Worm (Caenorhabditis elegans): ENCODE measurements around the gene R13A5.7.
A peak's percentile ranks its signal among the peaks of the same experiment; 100 is the strongest.

The R13A5.7 gene

ce11 chrIII:7521163-7521562 lies 48.8 kb downstream of the R13A5.7 start, which contains the start of gene lig-4:
Gene lig-4, plus strand, starts transcription at chrIII:7521463.
- TF ChIP-seq F10E7.11 (tag; optimal IDR thresholded peaks at IDR 0.05) (no peak), mcd-1 (GFP tag; IDR thresholded peaks at IDR 0.05) (no peak), sdz-38 (tag; optimal IDR thresholded peaks at IDR 0.05) (no peak)

ce11 chrIII:7520672-7521071 lies 49.3 kb downstream of the R13A5.7 start, which contains the start of the genes cux-7 and C07H6.2:
Gene cux-7, minus strand, starts transcription at chrIII:7520845.
Gene C07H6.2, plus strand, starts transcription at chrIII:7521009.
- TF ChIP-seq ztf-26 (tag; optimal IDR thresholded peaks at IDR 0.05) (peak; percentile 67), him-1 (tag; optimal IDR thresholded peaks at IDR 0.05) (peak; percentile 66), F22D6.2 (tag; optimal IDR thresholded peaks at IDR 0.05) (peak; percentile 87), mel-28 (tag; optimal IDR thresholded peaks at IDR 0.05; ENCODE audit: borderline replicate concordance) (peak; percentile 34), Y79H2A.3 (GFP tag; conservative IDR thresholded peaks at IDR 0.05) (peak; percentile 49; the same call in 1 of the 2 replicates), lin-54 (GFP tag; optimal IDR thresholded peaks at IDR 0.05) (peak; percentile 88), nhr-90 (tag; optimal IDR thresholded peaks at IDR 0.05) (no peak), Y53G8AR.9 (GFP tag; conservative IDR thresholded peaks at IDR 0.05) (peak; percentile 80), let-526 (GFP tag; IDR thresholded peaks at IDR 0.05) (peak; percentile 95), atf-7 (tag; optimal IDR thresholded peaks at IDR 0.05) (peak; percentile 74), attf-6 (GFP tag; IDR thresholded peaks at IDR 0.05) (peak; percentile 26; the same call in 1 of the 2 replicates), ceh-27 (GFP tag; optimal IDR thresholded peaks at IDR 0.05) (peak; percentile 98), C17E4.6 (GFP tag; IDR thresholded peaks at IDR 0.05) (peak; percentile 59; the same call in 1 of the 2 replicates), tbp1 (GFP tag; optimal IDR thresholded peaks at IDR 0.05) (peak; percentile 60), nfyb-1 (GFP tag; IDR thresholded peaks at IDR 0.05) (peak; percentile 93), xnd-1 (tag; optimal IDR thresholded peaks at IDR 0.05) (peak; percentile 23), B0261.1 (tag; optimal IDR thresholded peaks at IDR 0.05) (peak; percentile 36), ceh-58 (GFP tag; IDR thresholded peaks at IDR 0.05) (no peak), bed-1 (GFP tag; IDR thresholded peaks at IDR 0.05) (no peak), lin-35 (GFP tag; optimal IDR thresholded peaks at IDR 0.05) (peak in 2 of 3 experiments; percentile 10 to 91), attf-3 (GFP tag; conservative IDR thresholded peaks at IDR 0.05) (peak; percentile 77), B0336.3 (GFP tag; IDR thresholded peaks at IDR 0.05) (0 out of 2 replicates have a peak, but pooled peaks have one; percentile 45), ceh-40 (GFP tag; IDR thresholded peaks at IDR 0.05) (peak; percentile 87), Y53F4B.3 (GFP tag; IDR thresholded peaks at IDR 0.05) (no peak), D2030.7 (GFP tag; IDR thresholded peaks at IDR 0.05) (peak; percentile 75), fkh-3 (tag; optimal IDR thresholded peaks at IDR 0.05) (no peak), pha-4 (tag; optimal IDR thresholded peaks at IDR 0.05) (no peak), hmg-20 (GFP tag; IDR thresholded peaks at IDR 0.05) (peak; percentile 80; the same call in 1 of the 2 replicates), efl-1 (GFP tag; optimal IDR thresholded peaks at IDR 0.05) (peak; percentile 48), madf-6 (GFP tag; IDR thresholded peaks at IDR 0.05) (peak; percentile 87), rcor-1 (GFP tag; IDR thresholded peaks at IDR 0.05) (peak; percentile 90), B0019.2 (GFP tag; conservative IDR thresholded peaks at IDR 0.05) (peak; percentile 54; the same call in 1 of the 2 replicates), somi-1 (GFP tag; optimal IDR thresholded peaks at IDR 0.05) (peak; percentile 74), K12H6.12 (tag; optimal IDR thresholded peaks at IDR 0.05) (peak; percentile 92), unc-130 (GFP tag; optimal IDR thresholded peaks at IDR 0.05) (peak; percentile 97), madf-3 (GFP tag; IDR thresholded peaks at IDR 0.05) (peak; percentile 86; the same call in 1 of the 2 replicates), nhr-179 (tag; optimal IDR thresholded peaks at IDR 0.05) (no peak), cebp-2 (GFP tag; IDR thresholded peaks at IDR 0.05) (no peak), mxl-1 (tag; optimal IDR thresholded peaks at IDR 0.05) (no peak), T26A5.8 (tag; optimal IDR thresholded peaks at IDR 0.05) (no peak), akir-1 (GFP tag; optimal IDR thresholded peaks at IDR 0.05) (peak; percentile 94), let-607 (tag; optimal IDR thresholded peaks at IDR 0.05) (peak in 1 of 2 experiments; percentile 88), sea-2 (GFP tag; IDR thresholded peaks at IDR 0.05) (peak; percentile 85), F49E8.2 (tag; optimal IDR thresholded peaks at IDR 0.05; ENCODE audit: insufficient read depth) (no peak), F10E7.11 (tag; optimal IDR thresholded peaks at IDR 0.05) (peak; percentile 80)
